Fruit fly (Drosophila melanogaster) S2 (cell line): ENCODE measurements around the gene Him.

Experiments
- CG8478 ChIP-seq: fragments of >200 bp; optimal IDR thresholded peaks from 2 replicates; lab custom pipeline; 2018
- CTCF ChIP-seq, 2 experiments: fragments of >200 bp; optimal IDR thresholded peaks; 2 replicates each; lab custom pipeline; 2018

Gene Him

DNA sequence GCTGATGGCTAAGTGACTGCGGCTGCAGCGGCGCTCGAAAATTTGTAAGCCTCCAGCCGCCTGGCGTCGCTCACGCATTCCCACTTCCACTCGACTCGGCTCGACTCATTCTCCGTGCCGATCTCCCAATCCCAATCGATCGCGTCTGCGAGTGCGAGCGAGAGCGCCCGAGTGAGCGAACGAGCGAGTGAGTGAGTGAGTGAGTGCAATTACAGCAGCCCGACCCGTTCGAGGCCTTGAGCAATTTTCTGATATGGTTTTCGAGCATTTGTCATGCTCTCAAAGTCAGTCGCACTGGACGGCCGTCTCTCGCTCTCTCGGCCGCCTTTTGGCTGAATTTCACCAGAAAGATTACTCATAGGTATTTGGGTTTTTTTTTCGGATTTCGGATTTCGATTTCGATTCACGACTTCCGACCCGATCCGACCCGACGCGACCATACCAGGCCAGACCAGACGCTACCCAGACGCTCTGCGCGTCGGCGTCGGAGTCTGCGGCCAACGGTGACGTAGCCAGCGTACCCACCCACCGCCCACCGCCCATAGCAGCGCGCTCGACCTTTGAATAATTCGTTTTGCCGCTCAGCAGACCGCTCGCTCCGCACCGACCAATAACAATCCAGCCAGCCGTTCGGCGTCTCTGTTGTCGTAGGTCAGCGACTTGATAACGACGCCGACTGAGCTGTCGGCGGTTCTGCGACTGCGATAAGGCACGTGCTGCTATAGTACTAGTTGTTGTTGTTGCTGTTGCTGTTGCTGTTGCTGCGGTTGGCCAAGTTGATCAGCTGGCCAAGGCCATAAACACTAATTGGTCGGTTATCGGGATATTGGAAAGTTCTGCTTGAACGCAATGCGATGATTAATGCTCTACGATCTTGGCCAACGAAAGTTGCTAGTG, 34.4 kb downstream of the Him start:
- TF ChIP-seq CG8478 (lab: Kevin White, UChicago) (no peak), CTCF (optimal IDR thresholded peaks at IDR 0.05; lab: Kevin White, UChicago) (no peak)

DNA sequence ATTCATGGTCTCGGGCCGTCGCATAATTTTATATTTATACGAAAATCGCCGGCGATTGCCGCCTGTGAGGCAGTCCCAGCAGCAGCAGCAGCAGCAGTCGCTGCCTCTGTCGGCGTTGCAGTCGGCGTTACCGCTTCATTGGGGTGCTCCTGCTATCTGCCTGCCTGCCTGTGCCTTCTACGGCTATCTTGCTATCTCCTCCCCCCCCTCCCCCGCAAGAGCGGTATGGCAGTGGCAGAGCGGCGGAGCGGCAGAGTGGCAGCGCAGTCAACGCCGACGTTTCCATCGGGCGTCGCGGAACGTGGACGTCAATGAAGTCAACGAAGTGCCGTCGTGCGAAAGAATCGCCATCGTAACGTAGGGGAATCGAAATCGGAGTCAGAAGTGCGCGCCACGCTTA, 36.0 kb downstream of the Him start:
- TF ChIP-seq CTCF (optimal IDR thresholded peaks at IDR 0.05; lab: Kevin White, UChicago) (no peak), CG8478 (lab: Kevin White, UChicago) (no peak)

dm6 chrX:18246842-18247241, 37.6 kb downstream of the Him start:
- TF ChIP-seq CTCF (optimal IDR thresholded peaks at IDR 0.05; lab: Kevin White, UChicago) (no peak), CG8478 (lab: Kevin White, UChicago) (no peak)

DNA sequence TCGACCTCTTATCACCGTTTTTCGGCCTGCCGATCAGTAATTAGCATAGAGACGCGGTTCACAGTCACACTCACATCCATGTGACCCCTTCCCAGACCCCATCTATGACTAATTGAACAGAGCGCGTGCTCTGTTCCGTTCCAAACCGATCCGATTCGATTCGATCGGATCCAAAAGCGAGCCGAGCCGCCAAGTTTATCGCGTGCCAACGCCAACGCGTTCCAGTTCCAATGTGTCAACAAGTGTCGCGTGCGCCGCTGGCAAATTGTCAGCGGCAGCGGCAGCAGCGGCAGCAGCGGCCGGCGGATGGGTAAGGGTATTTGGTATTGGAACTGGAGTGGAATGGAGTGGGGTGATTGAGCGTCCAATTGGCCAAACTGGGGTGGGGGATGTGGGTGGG, 39.0 kb downstream of the Him start:
- no peak for TF ChIP-seq CG8478 (lab: Kevin White, UChicago)
- no peak for TF ChIP-seq CTCF (optimal IDR thresholded peaks at IDR 0.05; lab: Kevin White, UChicago)

DNA sequence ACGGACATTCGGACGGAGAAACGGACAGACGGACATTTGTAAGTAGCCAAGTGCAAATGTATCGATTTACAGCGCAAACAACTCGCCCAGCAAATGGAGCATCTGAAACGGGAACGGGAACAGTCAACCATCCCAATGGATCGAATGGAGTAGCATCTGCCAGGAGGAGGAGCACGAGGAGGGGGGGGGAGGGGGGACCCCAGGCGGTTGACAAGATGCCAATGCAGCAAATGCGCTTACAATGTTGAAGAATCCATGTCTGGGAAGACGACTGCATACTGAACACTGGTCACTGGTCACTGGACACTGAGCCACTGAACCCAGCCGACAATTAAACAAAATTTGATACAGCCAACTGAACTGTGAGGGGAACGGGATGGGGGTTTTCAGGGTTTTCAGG, 42.7 kb downstream of the Him start:
- TF ChIP-seq CTCF (optimal IDR thresholded peaks at IDR 0.05; lab: Kevin White, UChicago) (no peak), CG8478 (lab: Kevin White, UChicago) (no peak)

- TF ChIP-seq CTCF (optimal IDR thresholded peaks at IDR 0.05; lab: Kevin White, UChicago): no peak
- no peak for TF ChIP-seq CG8478 (lab: Kevin White, UChicago)
These were observed 44.5 kb downstream of the Him start for dm6 chrX:18253773-18254172.

DNA sequence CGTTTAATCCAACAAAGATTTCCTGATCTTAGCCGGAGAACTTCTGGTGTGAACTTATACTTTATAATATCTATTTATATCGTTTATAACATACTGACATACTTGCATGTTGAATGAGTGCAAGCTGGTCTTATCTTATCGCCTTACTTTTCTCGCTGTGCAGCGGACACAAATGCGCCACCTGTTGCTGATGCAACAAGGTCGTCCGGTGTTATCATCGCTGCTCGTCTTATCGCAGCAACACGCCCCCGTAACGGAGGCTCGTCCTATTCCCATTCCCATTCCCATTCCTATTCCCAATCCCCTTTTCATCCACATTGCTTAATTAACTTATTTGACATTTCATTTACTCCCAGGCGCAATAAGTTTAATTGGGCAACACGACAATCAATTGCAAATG, 45.2 kb downstream of the Him start:
- TF ChIP-seq CG8478 (lab: Kevin White, UChicago) (no peak), CTCF (optimal IDR thresholded peaks at IDR 0.05; lab: Kevin White, UChicago) (peak; percentile 66 to 74)

dm6 chrX:18256244-18256885, 47.1 kb downstream of the Him start:
- TF ChIP-seq CG8478 (lab: Kevin White, UChicago) (no peak), CTCF (optimal IDR thresholded peaks at IDR 0.05; lab: Kevin White, UChicago) (no peak)

DNA sequence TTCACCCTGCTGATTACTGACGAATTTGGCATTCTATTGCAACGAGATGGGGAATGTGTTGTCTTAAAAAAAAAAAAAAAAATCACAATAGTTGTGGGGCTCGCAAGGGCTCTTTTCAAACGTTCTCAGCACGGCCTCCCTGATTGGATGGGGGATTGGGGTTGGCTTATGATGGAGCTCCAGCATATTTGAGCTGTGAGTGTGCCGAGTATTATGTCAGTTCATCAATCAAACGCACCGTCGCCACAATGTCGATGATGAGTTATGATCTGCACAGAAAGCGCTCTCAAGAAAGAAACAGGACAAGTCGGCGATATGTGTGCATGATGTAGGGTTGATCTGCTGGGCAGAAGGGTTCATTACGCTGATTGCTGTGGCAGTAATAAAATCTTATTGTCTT, 50.2 kb downstream of the Him start, which contains the start of gene CG15059:
TSS of gene CG15059 (minus strand) at position 101 of the 400 bp plus-strand sequence.
- TF ChIP-seq CG8478 (lab: Kevin White, UChicago): no peak
- TF ChIP-seq CTCF (optimal IDR thresholded peaks at IDR 0.05; lab: Kevin White, UChicago): no peak

DNA sequence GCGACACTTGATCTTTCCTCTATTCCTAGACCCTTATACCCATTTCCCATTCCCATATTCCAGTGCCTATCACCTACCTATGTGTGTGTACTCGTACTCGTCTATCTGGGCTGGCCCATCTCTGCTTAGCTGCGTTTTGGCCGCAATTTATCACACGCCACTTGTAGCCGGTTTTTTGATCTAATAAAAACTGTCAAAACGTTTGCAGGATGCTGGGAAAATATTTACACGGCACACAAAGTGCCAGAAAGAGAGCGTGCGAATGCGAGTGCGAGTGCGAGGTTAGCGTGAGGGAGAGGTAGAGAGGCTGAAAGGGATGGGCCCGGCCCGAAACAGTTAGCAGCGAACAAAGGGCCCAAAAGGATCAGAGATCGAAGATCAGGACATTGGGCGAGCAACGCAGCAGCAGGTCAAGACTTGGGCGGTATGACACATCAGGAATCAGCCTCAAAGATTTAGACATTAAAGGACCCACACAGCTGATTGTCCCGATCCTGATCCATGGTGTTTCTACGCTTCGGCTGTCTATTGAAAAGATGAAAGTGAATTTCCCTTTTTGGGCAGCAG, 50.8 kb downstream of the Him start:
- TF ChIP-seq CTCF (optimal IDR thresholded peaks at IDR 0.05; lab: Kevin White, UChicago): no peak
- no peak for TF ChIP-seq CG8478 (lab: Kevin White, UChicago)
